Worm (Caenorhabditis elegans) whole organism, L4 larva: ENCODE measurements around the gene F57H12.5.
A peak's percentile ranks its signal among the peaks of the same experiment; 100 is the strongest.

Experiments used
- F44E2.7 ChIP-seq: fragments of 200-800 bp; sonication (Bioruptor generic); IDR thresholded peaks from 2 replicates; pipeline ENCODE4 v2.1.2; 2022; ENCODE audit warnings: missing genetic modification characterization, missing compliant biosample characterization
- F49E8.2 ChIP-seq: sonication (generic microtip); optimal IDR thresholded peaks from 2 replicates; lab custom pipeline; 2016; ENCODE audit warnings: missing compliant biosample characterization, mild to moderate bottlenecking, missing genetic modification characterization, borderline replicate concordance
- Y105C5A.15 ChIP-seq: fragments of 200-800 bp; sonication (Bioruptor generic); IDR thresholded peaks from 2 replicates; pipeline ENCODE4 v1.3.6; 2022; ENCODE audit warnings: missing genetic modification characterization, missing compliant biosample characterization
- Y48G9A.11 ChIP-seq: fragments of 200-800 bp; sonication (Bioruptor generic); IDR thresholded peaks from 2 replicates; pipeline ENCODE4 v1.3.6; 2022; ENCODE audit warnings: missing genetic modification reagents, missing genetic modification characterization, missing compliant biosample characterization
- Y5F2A.4 ChIP-seq: fragments of 200-800 bp; sonication (Bioruptor generic); optimal IDR thresholded peaks from 2 replicates; lab custom pipeline; 2018; ENCODE audit warnings: mild to moderate bottlenecking, missing genetic modification characterization, missing compliant biosample characterization
- aha-1 ChIP-seq: fragments of 150-350 bp; peaks from one replicate; lab custom pipeline; 2014; ENCODE audit warnings: missing biosample characterization, missing genetic modification characterization
- ama-1 ChIP-seq: fragments of 150-350 bp; optimal IDR thresholded peaks from 2 replicates; lab custom pipeline; 2014; ENCODE audit warnings: inconsistent platforms, mixed read lengths
- arid-1 ChIP-seq: fragments of 200-800 bp; sonication (Bioruptor generic); conservative IDR thresholded peaks from 2 replicates; pipeline ENCODE4 v1.3.6; 2022; ENCODE audit warnings: missing genetic modification reagents, missing genetic modification characterization, missing compliant biosample characterization
- attf-4 ChIP-seq: sonication (generic microtip); optimal IDR thresholded peaks from 3 replicates; lab custom pipeline; 2017; ENCODE audit warnings: missing biosample characterization, missing genetic modification characterization
- ceh-28 ChIP-seq: fragments of 150-350 bp; optimal IDR thresholded peaks from 2 replicates; lab custom pipeline; 2014; ENCODE audit warnings: missing biosample characterization, missing genetic modification reagents, missing genetic modification characterization
- ceh-32 ChIP-seq: sonication (generic microtip); optimal IDR thresholded peaks from 2 replicates; lab custom pipeline; 2016; ENCODE audit warnings: mild to moderate bottlenecking, missing genetic modification characterization, missing compliant biosample characterization; ENCODE audit not compliant: poor library complexity
- ctbp-1 ChIP-seq: fragments of 200-800 bp; sonication (Bioruptor generic); IDR thresholded peaks from 2 replicates; pipeline ENCODE4 v1.3.6; 2022; ENCODE audit warnings: missing genetic modification reagents, missing genetic modification characterization, missing compliant biosample characterization
- daf-19 ChIP-seq: fragments of 200-800 bp; sonication (Bioruptor generic); conservative IDR thresholded peaks from 2 replicates; pipeline ENCODE4 v1.3.6; 2022; ENCODE audit warnings: missing genetic modification characterization, missing compliant biosample characterization
- dmd-8 ChIP-seq: fragments of 200-800 bp; sonication (Bioruptor generic); IDR thresholded peaks from 2 replicates; pipeline ENCODE4 v1.3.6; 2022; ENCODE audit warnings: missing genetic modification characterization, missing compliant biosample characterization
- duxl-1 ChIP-seq: sonication (generic microtip); optimal IDR thresholded peaks from 2 replicates; lab custom pipeline; 2016; ENCODE audit warnings: mild to moderate bottlenecking, missing genetic modification characterization, moderate library complexity, missing compliant biosample characterization; ENCODE audit not compliant: poor library complexity
- egl-27 ChIP-seq: sonication (generic microtip); optimal IDR thresholded peaks from 3 replicates; lab custom pipeline; 2017; ENCODE audit warnings: missing biosample characterization, missing genetic modification reagents, missing genetic modification characterization
- fos-1 ChIP-seq: fragments of 150-350 bp; optimal IDR thresholded peaks from 2 replicates; lab custom pipeline; 2014; ENCODE audit warnings: missing biosample characterization, missing genetic modification characterization
- gei-8 ChIP-seq: fragments of 200-800 bp; sonication (Bioruptor generic); optimal IDR thresholded peaks from 2 replicates; lab custom pipeline; 2018; ENCODE audit warnings: mild to moderate bottlenecking, missing genetic modification characterization, missing compliant biosample characterization
- hif-1 ChIP-seq, 2 experiments: sonication (generic microtip); optimal IDR thresholded peaks; 2 replicates each; lab custom pipeline; 2016 to 2017; ENCODE audit warnings: missing compliant biosample characterization in 2 of 2, missing genetic modification characterization in 2 of 2, missing genetic modification reagents in 2 of 2, missing genotype in 2 of 2, mild to moderate bottlenecking in 1 of 2
- lin-13 ChIP-seq: fragments of 150-350 bp; optimal IDR thresholded peaks from 2 replicates; lab custom pipeline; 2014; ENCODE audit warnings: missing biosample characterization, missing genetic modification reagents, missing genetic modification characterization
- lin-15B ChIP-seq: fragments of 150-350 bp; sonication (generic microtip); optimal IDR thresholded peaks from 3 replicates; lab custom pipeline; 2014; ENCODE audit warnings: missing biosample characterization, missing genetic modification characterization
- lin-38 ChIP-seq: fragments of 200-800 bp; sonication (Bioruptor generic); IDR thresholded peaks from 2 replicates; pipeline ENCODE4 v1.3.6; 2022; ENCODE audit warnings: missing genetic modification reagents, missing genetic modification characterization, missing compliant biosample characterization
- lir-3 ChIP-seq: sonication (generic microtip); optimal IDR thresholded peaks from 2 replicates; lab custom pipeline; 2016; ENCODE audit warnings: mild to moderate bottlenecking, missing genetic modification characterization, missing compliant biosample characterization
- madf-5 ChIP-seq, 2 experiments: fragments of 200-800 bp; sonication (Bioruptor generic); IDR thresholded peaks; 2 replicates each; pipeline ENCODE4 v1.3.6; 2022; ENCODE audit warnings: missing compliant biosample characterization in 2 of 2, missing genetic modification characterization in 2 of 2
- mdl-1 ChIP-seq, 2 experiments: fragments of 150-350 bp in 1 of 2; sonication (generic microtip) in 1 of 2; optimal IDR thresholded peaks; 2 replicates each; lab custom pipeline; 2014 to 2017; ENCODE audit warnings: missing biosample characterization in 2 of 2, missing genetic modification characterization in 2 of 2
- mes-2 ChIP-seq: sonication (generic microtip); optimal IDR thresholded peaks from 2 replicates; lab custom pipeline; 2016; ENCODE audit warnings: missing genotype, mild to moderate bottlenecking, missing genetic modification characterization, missing compliant biosample characterization; ENCODE audit not compliant: poor library complexity, severe bottlenecking
- nhr-111 ChIP-seq: fragments of 200-800 bp; sonication (Bioruptor generic); optimal IDR thresholded peaks from 2 replicates; lab custom pipeline; 2018; ENCODE audit warnings: mild to moderate bottlenecking, missing genetic modification characterization, missing compliant biosample characterization
- nhr-237 ChIP-seq: sonication (generic microtip); optimal IDR thresholded peaks from 2 replicates; lab custom pipeline; 2017; ENCODE audit warnings: missing biosample characterization, missing genetic modification characterization
- nhr-28 ChIP-seq: fragments of 150-350 bp; optimal IDR thresholded peaks from 2 replicates; lab custom pipeline; 2014; ENCODE audit warnings: missing biosample characterization, missing genetic modification characterization
- nhr-42 ChIP-seq: fragments of 200-800 bp; sonication (Bioruptor generic); IDR thresholded peaks from 2 replicates; pipeline ENCODE4 v1.3.6; 2022; ENCODE audit warnings: missing genetic modification characterization, missing compliant biosample characterization
- pha-4 ChIP-seq, 2 experiments: fragments of 150-350 bp in 1 of 2; fragments of 200-800 bp in 1 of 2; sonication (Bioruptor generic) in 1 of 2; IDR thresholded peaks in 1 of 2; optimal IDR thresholded peaks in 1 of 2; 2 replicates each; pipeline versions ENCODE4 v1.3.6 to Lab custom; 2014 to 2022; ENCODE audit warnings: missing genetic modification characterization in 2 of 2, missing genetic modification reagents in 2 of 2, missing biosample characterization in 1 of 2, missing compliant biosample characterization in 1 of 2
- snpc-1.2 ChIP-seq: fragments of 200-800 bp; sonication (Bioruptor generic); IDR thresholded peaks from 2 replicates; pipeline ENCODE4 v1.3.6; 2022; ENCODE audit warnings: missing genetic modification reagents, missing genetic modification characterization, missing compliant biosample characterization
- unc-130 ChIP-seq: sonication (generic microtip); optimal IDR thresholded peaks from 2 replicates; lab custom pipeline; 2016; ENCODE audit warnings: missing genetic modification reagents, missing genetic modification characterization, missing compliant biosample characterization
- zfp-2 ChIP-seq: sonication (generic microtip); optimal IDR thresholded peaks from 2 replicates; lab custom pipeline; 2016; ENCODE audit warnings: mild to moderate bottlenecking, missing genetic modification characterization, missing compliant biosample characterization
- zip-2 ChIP-seq: fragments of 150-350 bp; optimal IDR thresholded peaks from 2 replicates; lab custom pipeline; 2014; ENCODE audit warnings: missing biosample characterization, missing genetic modification characterization

The F57H12.5 gene

ce11 chrIV:7958092-7958491 is 9.0 kb upstream of the F57H12.5 start (continued):
- peak; percentile 30; the same call in 1 of the 2 replicates for TF ChIP-seq lin-38 (GFP tag; lab: Robert Waterston, UW)
- no peak for TF ChIP-seq madf-5 (GFP tag; IDR thresholded peaks at IDR 0.05; lab: Robert Waterston, UW)
- TF ChIP-seq F44E2.7 = no peak
- no peak for TF ChIP-seq egl-27 (tag; lab: Kevin White, UChicago)
- TF ChIP-seq attf-4 = no peak
- no peak for TF ChIP-seq zfp-2 (tag; lab: Kevin White, UChicago)
- TF ChIP-seq hif-1 (tag; optimal IDR thresholded peaks at IDR 0.05; lab: Kevin White, UChicago) = no peak
- no peak for TF ChIP-seq nhr-111 (GFP tag; lab: Kevin White, UChicago)
- peak; percentile 67 for TF ChIP-seq Y48G9A.11 (GFP tag; lab: Robert Waterston, UW)
- no peak for TF ChIP-seq mdl-1 (tag; optimal IDR thresholded peaks at IDR 0.05; lab: Kevin White, UChicago)

- TF ChIP-seq Y48G9A.11 (GFP tag; lab: Robert Waterston, UW) = 0 out of 2 replicates have a peak, but pooled peaks have one; percentile 48
- TF ChIP-seq attf-4 = no peak
- no peak for TF ChIP-seq zip-2
- no peak for TF ChIP-seq nhr-237 (tag; lab: Kevin White, UChicago)
- TF ChIP-seq lir-3 (tag; lab: Kevin White, UChicago) = no peak
- peak; percentile 60 for TF ChIP-seq duxl-1
- TF ChIP-seq nhr-28 (tag; lab: Kevin White, UChicago) = no peak
- 0 out of 2 replicates have a peak, but pooled peaks have one; percentile 64 for TF ChIP-seq Y105C5A.15
- no peak for TF ChIP-seq ceh-32 (tag; lab: Kevin White, UChicago)
- TF ChIP-seq lin-15B (tag; lab: Kevin White, UChicago) = no peak
- peak; percentile 67; the same call in 1 of the 2 replicates for TF ChIP-seq pha-4 (GFP tag; IDR thresholded peaks at IDR 0.05; lab: Robert Waterston, UW)
- TF ChIP-seq pha-4 (tag; optimal IDR thresholded peaks at IDR 0.05; lab: Kevin White, UChicago) = no peak
- peak; percentile 6 for TF ChIP-seq gei-8
- TF ChIP-seq lin-38 (GFP tag; lab: Robert Waterston, UW) = peak; percentile 75
- peak; percentile 49 for TF ChIP-seq ama-1 (lab: Kevin White, UChicago)
- peak; percentile 73 for TF ChIP-seq unc-130 (GFP tag; lab: Kevin White, UChicago)
- peak; percentile 28; the same call in 1 of the 2 replicates for TF ChIP-seq ctbp-1 (GFP tag; lab: Robert Waterston, UW)
- TF ChIP-seq fos-1 (tag; lab: Kevin White, UChicago) = no peak
- TF ChIP-seq daf-19 (GFP tag; lab: Robert Waterston, UW) = no peak
- TF ChIP-seq zfp-2 (tag; lab: Kevin White, UChicago) = no peak
- TF ChIP-seq lin-13 (GFP tag; lab: Kevin White, UChicago) = peak; percentile 27
- no peak for TF ChIP-seq nhr-42 (GFP tag; lab: Robert Waterston, UW)
- peak; percentile 75; the same call in 1 of the 2 replicates for TF ChIP-seq snpc-1.2
- 0 out of 2 replicates have a peak, but pooled peaks have one; percentile 21 for TF ChIP-seq dmd-8 (GFP tag; lab: Robert Waterston, UW)
- peak; percentile 52; the same call in 1 of the 2 replicates for TF ChIP-seq arid-1 (GFP tag; lab: Robert Waterston, UW)
- TF ChIP-seq mes-2 (tag; lab: Kevin White, UChicago) = no peak
- peak; percentile 26 for TF ChIP-seq Y5F2A.4 (GFP tag; lab: Kevin White, UChicago)
- TF ChIP-seq F49E8.2 (tag; lab: Kevin White, UChicago) = peak; percentile 94
These were observed 5.2 kb upstream of the F57H12.5 start for ce11 chrIV:7961889-7962342.

- TF ChIP-seq ceh-28 (no peak), aha-1 (tag; lab: Kevin White, UChicago) (peak; percentile 84)
These were observed 9.1 kb downstream of the F57H12.5 start, which contains the start of gene F57H12.6 for ce11 chrIV:7976210-7976609. F57H12.6 (minus strand) TSS chrIV:7976310.
